Fruit fly (Drosophila melanogaster): ENCODE data around the gene CG14785.
A peak's percentile ranks its signal among the peaks of the same experiment; 100 is the strongest.

CG14785 gene

DNA sequence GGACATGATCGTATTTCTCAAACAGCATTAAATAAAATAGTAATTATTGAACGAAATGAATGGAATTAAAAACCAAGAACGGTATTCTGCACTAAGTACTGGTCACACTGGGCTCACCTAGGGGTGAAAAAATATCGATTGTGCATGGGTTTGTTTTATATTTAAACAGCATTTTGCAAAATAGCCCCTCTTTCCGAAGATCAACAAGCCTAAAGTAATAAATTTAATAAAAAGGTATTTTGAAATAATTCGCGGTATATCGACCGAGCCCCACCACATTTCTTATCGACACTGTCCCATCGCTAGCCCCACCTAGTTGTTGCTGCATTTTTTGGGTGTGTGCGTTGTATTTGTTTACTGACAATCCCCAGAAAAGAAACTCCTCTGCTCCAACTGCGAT is 13.7 kb upstream of the CG14785 start, which contains the start of gene pck (continued):
- TF ChIP-seq CG2712 (tag; optimal IDR thresholded peaks at IDR 0.05) = peak; percentile 70
- no peak for TF ChIP-seq hth (optimal IDR thresholded peaks at IDR 0.05)
- TF ChIP-seq Max (GFP tag; optimal IDR thresholded peaks at IDR 0.05) = peak; percentile 54
- peak; percentile 18 for TF ChIP-seq Deaf1 (tag; optimal IDR thresholded peaks at IDR 0.05)
- peak; percentile 72 for TF ChIP-seq CG18599 (GFP tag; optimal IDR thresholded peaks at IDR 0.05)
- no peak for TF ChIP-seq ac (GFP tag; optimal IDR thresholded peaks at IDR 0.05)
- TF ChIP-seq CG3065 (GFP tag; optimal IDR thresholded peaks at IDR 0.05) = no peak
- no peak for TF ChIP-seq tna (GFP tag; IDR thresholded peaks at IDR 0.05; ENCODE audit: partially characterized antibody)
- peak; percentile 22 for TF ChIP-seq CHES-1-like (GFP tag; optimal IDR thresholded peaks at IDR 0.05)
- TF ChIP-seq E2f2 (GFP tag; IDR thresholded peaks at IDR 0.05) = peak; percentile 78
- no peak for TF ChIP-seq CG7745 (tag; optimal IDR thresholded peaks at IDR 0.05)
- peak; percentile 74 for TF ChIP-seq lab (GFP tag; optimal IDR thresholded peaks at IDR 0.05)
- TF ChIP-seq CG11456 (GFP tag; IDR thresholded peaks at IDR 0.05) = no peak
- TF ChIP-seq CG31365 (tag; optimal IDR thresholded peaks at IDR 0.05) = no peak
- peak; percentile 49 for TF ChIP-seq disco-r (GFP tag; optimal IDR thresholded peaks at IDR 0.05)
- TF ChIP-seq CG9876 (GFP tag; optimal IDR thresholded peaks at IDR 0.05) = no peak
- no peak for TF ChIP-seq CG4730 (GFP tag; IDR thresholded peaks at IDR 0.05)
- no peak for TF ChIP-seq CG1233 (GFP tag; optimal IDR thresholded peaks at IDR 0.05)
- TF ChIP-seq CTCF (GFP tag; optimal IDR thresholded peaks at IDR 0.05) = peak; percentile 26
- TF ChIP-seq Hmr (GFP tag; optimal IDR thresholded peaks at IDR 0.05) = peak; percentile 51
- peak; percentile 33 for TF ChIP-seq nerfin-1 (tag; optimal IDR thresholded peaks at IDR 0.05)
- no peak for TF ChIP-seq D19B (GFP tag; optimal IDR thresholded peaks at IDR 0.05)
- peak; percentile 68 for TF ChIP-seq mam (GFP tag; optimal IDR thresholded peaks at IDR 0.05)
- peak; percentile 35; the same call in 1 of the 2 replicates for TF ChIP-seq HLH3B (GFP tag; IDR thresholded peaks at IDR 0.05)
- TF ChIP-seq stwl (tag; optimal IDR thresholded peaks at IDR 0.05) = peak; percentile 42
- no peak for TF ChIP-seq CG3838 (GFP tag; optimal IDR thresholded peaks at IDR 0.05)
- peak; percentile 70 for TF ChIP-seq CG17328 (GFP tag; IDR thresholded peaks at IDR 0.05)
- TF ChIP-seq CG1529 (GFP tag; optimal IDR thresholded peaks at IDR 0.05) = no peak
- TF ChIP-seq CG7987 (GFP tag; optimal IDR thresholded peaks at IDR 0.05) = no peak
- no peak for TF ChIP-seq CG2129 (GFP tag; IDR thresholded peaks at IDR 0.05; ENCODE audit: partially characterized antibody)
- peak; percentile 24 for TF ChIP-seq CG3163 (GFP tag; optimal IDR thresholded peaks at IDR 0.05)
- no peak for TF ChIP-seq BtbVII (GFP tag; optimal IDR thresholded peaks at IDR 0.05)
- peak; percentile 38 for TF ChIP-seq CG10654 (GFP tag; optimal IDR thresholded peaks at IDR 0.05)
- peak; percentile 83 for TF ChIP-seq CG15514 (GFP tag; optimal IDR thresholded peaks at IDR 0.05)
- TF ChIP-seq unpg (GFP tag; optimal IDR thresholded peaks at IDR 0.05) = peak; percentile 70
- peak; percentile 28 for TF ChIP-seq nmo (GFP tag; optimal IDR thresholded peaks at IDR 0.05)
- no peak for TF ChIP-seq bowl (GFP tag; IDR thresholded peaks at IDR 0.05)
- peak; percentile 52 for TF ChIP-seq CG33213 (GFP tag; optimal IDR thresholded peaks at IDR 0.05)
- peak; percentile 43; the same call in 1 of the 2 replicates for TF ChIP-seq CG32772 (GFP tag; IDR thresholded peaks at IDR 0.05)
- peak; percentile 6 for TF ChIP-seq CG30431 (GFP tag; optimal IDR thresholded peaks at IDR 0.05)
- TF ChIP-seq Lpt (GFP tag; optimal IDR thresholded peaks at IDR 0.05) = no peak
- no peak for TF ChIP-seq Asciz (GFP tag; optimal IDR thresholded peaks at IDR 0.05)
- TF ChIP-seq mirr (GFP tag; optimal IDR thresholded peaks at IDR 0.05) = no peak
- no peak for TF ChIP-seq CG11695 (GFP tag; IDR thresholded peaks at IDR 0.05)
- peak; percentile 71 for TF ChIP-seq NC2β (GFP tag; optimal IDR thresholded peaks at IDR 0.05)
- peak; percentile 62 for TF ChIP-seq CG10959 (GFP tag; IDR thresholded peaks at IDR 0.05)
- no peak for TF ChIP-seq NC2α (GFP tag; optimal IDR thresholded peaks at IDR 0.05)
- peak; percentile 50 for TF ChIP-seq Elba2 (GFP tag; optimal IDR thresholded peaks at IDR 0.05)
- TF ChIP-seq pnt (GFP tag; optimal IDR thresholded peaks at IDR 0.05) = peak; percentile 60
- TF ChIP-seq CG9797 (GFP tag; optimal IDR thresholded peaks at IDR 0.05) = peak; percentile 76
- peak; percentile 20; the same call in 1 of the 3 replicates for TF ChIP-seq CG7357 (GFP tag; IDR thresholded peaks at IDR 0.05)
- peak; percentile 70 for TF ChIP-seq sisA (GFP tag; IDR thresholded peaks at IDR 0.05)

Measured in whole organism, embryonic.